Worm (Caenorhabditis elegans): ENCODE measurements around the gene gpa-17.
A peak's percentile ranks its signal among the peaks of the same experiment; 100 is the strongest.

The gpa-17 gene

DNA sequence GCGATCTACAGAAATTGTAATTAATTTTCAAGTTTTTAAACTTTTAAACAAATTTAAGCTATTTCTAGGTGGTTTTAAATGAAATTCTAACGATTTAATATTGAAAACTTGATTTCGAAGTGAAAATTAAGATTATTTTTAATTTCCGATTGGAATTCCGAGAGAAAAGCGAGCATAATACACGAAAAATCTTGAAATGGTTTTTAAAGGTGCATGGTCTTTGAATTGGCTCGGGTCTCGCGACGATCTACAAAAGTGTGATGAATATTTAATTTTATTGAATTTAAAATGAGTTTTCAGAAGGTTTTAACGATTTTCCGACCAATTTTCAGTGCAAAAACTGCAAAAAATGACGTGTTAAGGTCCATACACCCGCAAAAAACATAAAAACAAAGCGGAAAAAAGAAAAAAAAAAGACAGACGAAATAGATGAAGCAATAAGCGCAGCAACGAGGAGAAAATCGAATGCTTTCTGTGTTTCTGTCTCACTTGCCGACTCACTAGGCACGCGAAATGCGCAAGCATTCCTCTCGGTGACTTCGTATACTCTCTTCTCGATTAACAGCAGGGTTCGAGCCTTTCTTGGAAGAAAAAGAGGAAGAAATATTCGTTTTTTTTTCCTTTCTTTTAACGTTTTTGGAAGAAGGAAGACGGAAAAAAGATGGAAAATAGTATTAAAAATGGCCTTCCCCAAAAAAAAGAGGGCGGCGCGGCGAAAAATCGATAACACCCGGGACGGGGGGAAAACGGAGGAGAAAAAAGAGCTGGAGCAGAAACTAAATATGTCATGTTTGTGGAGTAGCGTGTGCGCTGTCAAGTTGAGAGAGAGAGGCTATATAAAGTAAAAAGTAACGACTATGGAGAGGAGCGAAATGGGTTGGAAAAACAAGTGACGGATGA lies 9.7 kb upstream of the gpa-17 start:
- no peak for TF ChIP-seq unc-62 (GFP tag; optimal IDR thresholded peaks at IDR 0.05)
- TF ChIP-seq ceh-88 (GFP tag; IDR thresholded peaks at IDR 0.05): no peak
- no peak for TF ChIP-seq zip-4 (GFP tag; optimal IDR thresholded peaks at IDR 0.05)
- no peak for TF ChIP-seq mef-2 (tag; optimal IDR thresholded peaks at IDR 0.05)
- TF ChIP-seq lsy-2 (tag; optimal IDR thresholded peaks at IDR 0.05): peak; percentile 37 to 84
- TF ChIP-seq ama-1 (optimal IDR thresholded peaks at IDR 0.05): no peak
- no peak for TF ChIP-seq pqm-1 (tag; optimal IDR thresholded peaks at IDR 0.05)
- no peak for TF ChIP-seq vab-15 (tag; optimal IDR thresholded peaks at IDR 0.05)
- peak; percentile 39 for TF ChIP-seq nhr-77 (tag; optimal IDR thresholded peaks at IDR 0.05)
- TF ChIP-seq nhr-19 (GFP tag; conservative IDR thresholded peaks at IDR 0.05): no peak
- no peak for TF ChIP-seq pax-3 (tag; optimal IDR thresholded peaks at IDR 0.05)
- TF ChIP-seq mab-9 (GFP tag; IDR thresholded peaks at IDR 0.05): no peak
- no peak for TF ChIP-seq grh-1 (GFP tag; IDR thresholded peaks at IDR 0.05)
- TF ChIP-seq nhr-28 (tag; optimal IDR thresholded peaks at IDR 0.05): no peak
- no peak for TF ChIP-seq efl-3 (GFP tag; optimal IDR thresholded peaks at IDR 0.05)
- TF ChIP-seq mdl-1 (tag; optimal IDR thresholded peaks at IDR 0.05): peak in 1 of 2 experiments; percentile 44
- no peak for TF ChIP-seq nhr-11 (tag; optimal IDR thresholded peaks at IDR 0.05)
- no peak for TF ChIP-seq unc-98 (GFP tag; IDR thresholded peaks at IDR 0.05)
- no peak for TF ChIP-seq egl-27 (tag; optimal IDR thresholded peaks at IDR 0.05)
- peak; percentile 24 for TF ChIP-seq nhr-237 (tag; optimal IDR thresholded peaks at IDR 0.05)
- TF ChIP-seq pag-3 (tag; optimal IDR thresholded peaks at IDR 0.05; ENCODE audit: borderline replicate concordance, insufficient read depth): no peak
- TF ChIP-seq unc-130 (tag; optimal IDR thresholded peaks at IDR 0.05): peak; percentile 1
- TF ChIP-seq elt-3 (tag; optimal IDR thresholded peaks at IDR 0.05): no peak
- peak; percentile 59 for TF ChIP-seq C16A3.4 (tag; optimal IDR thresholded peaks at IDR 0.05)
- no peak for TF ChIP-seq ceh-8 (GFP tag; optimal IDR thresholded peaks at IDR 0.05)
- TF ChIP-seq sup-37 (GFP tag; optimal IDR thresholded peaks at IDR 0.05): no peak
- TF ChIP-seq swsn-7 (tag; optimal IDR thresholded peaks at IDR 0.05): peak; percentile 32
- TF ChIP-seq nhr-71 (tag; optimal IDR thresholded peaks at IDR 0.05): peak; percentile 67
- TF ChIP-seq lin-15B (tag; optimal IDR thresholded peaks at IDR 0.05): peak; percentile 28
- no peak for TF ChIP-seq rnt-1 (tag; optimal IDR thresholded peaks at IDR 0.05)
- TF ChIP-seq fkh-4 (tag; optimal IDR thresholded peaks at IDR 0.05; ENCODE audit: borderline replicate concordance): no peak
- TF ChIP-seq Y116A8C.19 (tag; optimal IDR thresholded peaks at IDR 0.05; ENCODE audit: borderline replicate concordance): no peak
- no peak for TF ChIP-seq jun-1 (tag; optimal IDR thresholded peaks at IDR 0.05)
- peak; percentile 38 for TF ChIP-seq tbx-2 (tag; optimal IDR thresholded peaks at IDR 0.05)
- peak in 2 of 3 experiments; percentile 57 to 66 for TF ChIP-seq dpl-1 (GFP tag; optimal IDR thresholded peaks at IDR 0.05)
- peak; percentile 25 to 74 for TF ChIP-seq lin-35 (GFP tag; optimal IDR thresholded peaks at IDR 0.05)
- no peak for TF ChIP-seq hlh-17 (GFP tag; optimal IDR thresholded peaks at IDR 0.05; ENCODE audit: borderline replicate concordance)
- TF ChIP-seq skn-1 (tag; optimal IDR thresholded peaks at IDR 0.05): no peak
- no peak for TF ChIP-seq C04F5.9 (tag; optimal IDR thresholded peaks at IDR 0.05)
- TF ChIP-seq nhr-20 (tag; optimal IDR thresholded peaks at IDR 0.05): peak; percentile 18
- no peak for TF ChIP-seq aly-2 (tag; optimal IDR thresholded peaks at IDR 0.05)
- peak in 2 of 3 experiments; percentile 19 to 64 for TF ChIP-seq ceh-82 (tag; optimal IDR thresholded peaks at IDR 0.05)
- TF ChIP-seq efl-1 (optimal IDR thresholded peaks at IDR 0.05): peak; percentile 60 to 68
- TF ChIP-seq efl-1 (GFP tag; optimal IDR thresholded peaks at IDR 0.05 in 1 of 2): peak; percentile 32 to 95
- no peak for TF ChIP-seq ztf-4 (tag; optimal IDR thresholded peaks at IDR 0.05)
- no peak for TF ChIP-seq hlh-4 (tag; optimal IDR thresholded peaks at IDR 0.05)
- peak; percentile 58 for TF ChIP-seq nhr-85 (tag)
- TF ChIP-seq nhr-84 (tag; optimal IDR thresholded peaks at IDR 0.05): no peak
- TF ChIP-seq ets-5 (GFP tag; IDR thresholded peaks at IDR 0.05): no peak
- no peak for TF ChIP-seq nhr-90 (tag; optimal IDR thresholded peaks at IDR 0.05; ENCODE audit: poor library complexity)
- TF ChIP-seq dsc-1 (tag; optimal IDR thresholded peaks at IDR 0.05): peak; percentile 35

Measured in whole organism, L1 larva.